Worm (Caenorhabditis elegans) whole organism, L3 larva: ENCODE measurements around the gene ced-9.

Experiments used
- ceh-82 ChIP-seq: fragments of 150-350 bp; optimal IDR thresholded peaks from 2 replicates; lab custom pipeline; 2014; ENCODE audit warnings: missing biosample characterization, missing genetic modification characterization
- elt-1 ChIP-seq: fragments of 150-350 bp; optimal IDR thresholded peaks from 2 replicates; lab custom pipeline; 2014; ENCODE audit warnings: missing biosample characterization, missing genetic modification characterization
- elt-2 ChIP-seq: sonication (generic microtip); optimal IDR thresholded peaks from 2 replicates; lab custom pipeline; 2016; ENCODE audit warnings: missing genetic modification reagents, mild to moderate bottlenecking, missing genetic modification characterization, missing compliant biosample characterization
- elt-3 ChIP-seq, 3 experiments: fragments of 150-350 bp in 1 of 3; sonication (generic microtip) in 2 of 3; optimal IDR thresholded peaks; 2 replicates in 2 of 3; 4 replicates in 1 of 3; lab custom pipeline; 2014 to 2017; ENCODE audit warnings: missing biosample characterization in 3 of 3, missing genetic modification characterization in 3 of 3
- fos-1 ChIP-seq: fragments of 150-350 bp; optimal IDR thresholded peaks from 2 replicates; lab custom pipeline; 2014; ENCODE audit warnings: missing biosample characterization, missing genetic modification characterization
- hmg-11 ChIP-seq: sonication (generic microtip); optimal IDR thresholded peaks from 2 replicates; lab custom pipeline; 2016; ENCODE audit warnings: missing genetic modification characterization, missing compliant biosample characterization
- lsy-12 ChIP-seq: sonication (generic microtip); optimal IDR thresholded peaks from 2 replicates; lab custom pipeline; 2016; ENCODE audit warnings: mild to moderate bottlenecking, missing genetic modification characterization, missing compliant biosample characterization
- nhr-23 ChIP-seq: fragments of 150-350 bp; optimal IDR thresholded peaks from 2 replicates; lab custom pipeline; 2014; ENCODE audit warnings: missing biosample characterization, missing genetic modification reagents, missing genetic modification characterization
- skn-1 ChIP-seq: fragments of 150-350 bp; optimal IDR thresholded peaks from 2 replicates; lab custom pipeline; 2014; ENCODE audit warnings: missing biosample characterization, missing genetic modification characterization

ce11 chrIII:10336109-10336508 is 1.1 kb downstream of the ced-9 start:
- TF ChIP-seq hmg-11 (no peak), lsy-12 (tag; lab: Kevin White, UChicago) (no peak), skn-1 (tag; lab: Kevin White, UChicago) (no peak), nhr-23 (tag; lab: Kevin White, UChicago) (no peak), elt-3 (tag; optimal IDR thresholded peaks at IDR 0.05; lab: Kevin White, UChicago) (no peak), ceh-82 (tag; lab: Kevin White, UChicago) (no peak), elt-2 (no peak), elt-1 (tag; lab: Kevin White, UChicago) (no peak), fos-1 (tag; lab: Kevin White, UChicago) (no peak)
